Fruit fly (Drosophila melanogaster) whole organism, embryonic: Measurements from ENCODE around the gene SMC6.
A peak's percentile ranks its signal among the peaks of the same experiment; 100 is the strongest.

Experiments used
- Bgb ChIP-seq: fragments of 200-800 bp; sonication (Bioruptor generic); IDR thresholded peaks from 2 replicates; pipeline ENCODE4 v1.3.6; 2022; ENCODE audit warnings: missing biosample characterization, missing genetic modification characterization; ENCODE audit not compliant: partially characterized antibody
- BtbVII ChIP-seq: fragments of 200-800 bp; sonication (Bioruptor generic); optimal IDR thresholded peaks from 3 replicates; lab custom pipeline; 2017; ENCODE audit warnings: missing biosample characterization, mild to moderate bottlenecking, missing genetic modification characterization
- CG10462 ChIP-seq: fragments of 200-800 bp; sonication (Bioruptor generic); optimal IDR thresholded peaks from 2 replicates; lab custom pipeline; 2016; ENCODE audit warnings: missing biosample characterization, missing genetic modification characterization
- CG10565 ChIP-seq: fragments of 200-800 bp; sonication (Bioruptor generic); optimal IDR thresholded peaks from 3 replicates; lab custom pipeline; 2016; ENCODE audit warnings: missing biosample characterization, mild to moderate bottlenecking, missing genetic modification characterization
- CG11093 ChIP-seq: fragments of 200-800 bp; sonication (Bioruptor generic); IDR thresholded peaks from 3 replicates; pipeline ENCODE4 v1.3.6; 2022; ENCODE audit warnings: missing biosample characterization, missing genetic modification characterization
- CG11696 ChIP-seq: fragments of 200-800 bp; sonication (Bioruptor generic); IDR thresholded peaks from 2 replicates; pipeline ENCODE4 v1.3.6; 2022; ENCODE audit warnings: missing biosample characterization, missing genetic modification characterization
- CG12104 ChIP-seq: fragments of 200-800 bp; sonication (Bioruptor generic); optimal IDR thresholded peaks from 3 replicates; lab custom pipeline; 2016; ENCODE audit warnings: missing biosample characterization, missing genetic modification characterization
- CG13296 ChIP-seq: fragments of 200-800 bp; sonication (Bioruptor generic); optimal IDR thresholded peaks from 3 replicates; lab custom pipeline; 2018; ENCODE audit warnings: missing biosample characterization, mild to moderate bottlenecking, missing genetic modification characterization
- CG14050 ChIP-seq: fragments of 200-800 bp; sonication (Bioruptor generic); IDR thresholded peaks from 3 replicates; pipeline ENCODE4 v1.3.6; 2022; ENCODE audit warnings: missing biosample characterization, missing genetic modification characterization
- CG17912 ChIP-seq: fragments of 200-800 bp; sonication (Bioruptor generic); optimal IDR thresholded peaks from 2 replicates; lab custom pipeline; 2018; ENCODE audit warnings: missing biosample characterization, mild to moderate bottlenecking, missing genetic modification characterization
- CG2678 ChIP-seq: fragments of 200-800 bp; sonication (Bioruptor generic); optimal IDR thresholded peaks from 3 replicates; lab custom pipeline; 2019; ENCODE audit warnings: missing biosample characterization, mild to moderate bottlenecking, missing genetic modification characterization, moderate library complexity
- CG31365 ChIP-seq: fragments of 200-800 bp; sonication (Bioruptor generic); optimal IDR thresholded peaks from 2 replicates; lab custom pipeline; 2018; ENCODE audit warnings: missing biosample characterization, mild to moderate bottlenecking, missing genetic modification characterization
- CG3281 ChIP-seq: fragments of 200-800 bp; sonication (Bioruptor generic); optimal IDR thresholded peaks from 3 replicates; lab custom pipeline; 2017; ENCODE audit warnings: missing biosample characterization, mild to moderate bottlenecking, missing genetic modification characterization
- CG3995 ChIP-seq: fragments of 200-800 bp; sonication (Bioruptor generic); optimal IDR thresholded peaks from 3 replicates; lab custom pipeline; 2016; ENCODE audit warnings: missing biosample characterization, missing genetic modification characterization
- CG4404 ChIP-seq: fragments of 200-800 bp; sonication (Bioruptor generic); IDR thresholded peaks from 2 replicates; pipeline ENCODE4 v1.3.6; 2022; ENCODE audit warnings: missing biosample characterization, missing genetic modification characterization
- CG7745 ChIP-seq: fragments of 200-800 bp; sonication (Bioruptor generic); optimal IDR thresholded peaks from 2 replicates; lab custom pipeline; 2018; ENCODE audit warnings: missing biosample characterization, mild to moderate bottlenecking, missing genetic modification characterization, moderate library complexity
- CG8281 ChIP-seq: fragments of 200-800 bp; sonication (Bioruptor generic); optimal IDR thresholded peaks from 2 replicates; lab custom pipeline; 2018; ENCODE audit warnings: missing biosample characterization, mild to moderate bottlenecking, missing genetic modification characterization, moderate library complexity
- CG8290 ChIP-seq, 3 experiments: fragments of 200-800 bp; sonication (Bioruptor generic); optimal IDR thresholded peaks; 2 replicates each; lab custom pipeline; 2016 to 2019; ENCODE audit warnings: missing biosample characterization in 3 of 3, missing genetic modification characterization in 3 of 3, mild to moderate bottlenecking in 2 of 3, moderate library complexity in 1 of 3
- CG8765 ChIP-seq: fragments of 200-800 bp; sonication (Bioruptor generic); IDR thresholded peaks from 2 replicates; pipeline ENCODE4 v1.3.6; 2022; ENCODE audit warnings: missing biosample characterization, missing genetic modification characterization
- CG9797 ChIP-seq: fragments of 200-800 bp; sonication (Bioruptor generic); optimal IDR thresholded peaks from 3 replicates; lab custom pipeline; 2018; ENCODE audit warnings: missing biosample characterization, mild to moderate bottlenecking, missing genetic modification characterization
- D ChIP-seq, 2 experiments: fragments of 200-800 bp in 1 of 2; fragments of >200 bp in 1 of 2; sonication (Bioruptor generic) in 1 of 2; optimal IDR thresholded peaks; 2 replicates in 1 of 2; 3 replicates in 1 of 2; lab custom pipeline; 2017; ENCODE audit warnings: mild to moderate bottlenecking in 1 of 2, missing biosample characterization in 1 of 2, missing genetic modification characterization in 1 of 2, missing genetic modification reagents in 1 of 2
- Dbx ChIP-seq: fragments of 200-800 bp; sonication (Bioruptor generic); IDR thresholded peaks from 3 replicates; pipeline ENCODE4 v1.3.6; 2022; ENCODE audit warnings: missing biosample characterization, missing genetic modification characterization
- Deaf1 ChIP-seq: fragments of 200-800 bp; optimal IDR thresholded peaks from 3 replicates; lab custom pipeline; 2019; ENCODE audit warnings: missing biosample characterization, mild to moderate bottlenecking, missing genetic modification characterization, moderate library complexity
- HLH4C ChIP-seq: fragments of 200-800 bp; sonication (Bioruptor generic); IDR thresholded peaks from 3 replicates; pipeline ENCODE4 v1.3.6; 2022; ENCODE audit warnings: missing biosample characterization, missing genetic modification characterization; ENCODE audit not compliant: partially characterized antibody
- Hmx ChIP-seq: fragments of 200-800 bp; sonication (Bioruptor generic); optimal IDR thresholded peaks from 2 replicates; lab custom pipeline; 2016; ENCODE audit warnings: missing biosample characterization, missing genetic modification characterization
- Hr51 ChIP-seq, 2 experiments: fragments of 200-800 bp; sonication (Bioruptor generic); optimal IDR thresholded peaks; 2 replicates in 1 of 2; 3 replicates in 1 of 2; lab custom pipeline; 2016 to 2018; ENCODE audit warnings: missing biosample characterization in 2 of 2, missing genetic modification characterization in 2 of 2, mild to moderate bottlenecking in 1 of 2, moderate library complexity in 1 of 2
- Oli ChIP-seq: fragments of 200-800 bp; sonication (Bioruptor generic); optimal IDR thresholded peaks from 2 replicates; lab custom pipeline; 2018; ENCODE audit warnings: missing biosample characterization, mild to moderate bottlenecking, missing genetic modification characterization, moderate library complexity
- Ravus ChIP-seq: fragments of 200-800 bp; sonication (Bioruptor generic); IDR thresholded peaks from 2 replicates; pipeline ENCODE4 v1.3.6; 2022; ENCODE audit warnings: missing biosample characterization, missing genetic modification characterization
- Rx ChIP-seq: fragments of 200-800 bp; sonication (Bioruptor generic); IDR thresholded peaks from 2 replicates; pipeline ENCODE4 v1.3.6; 2022; ENCODE audit warnings: missing biosample characterization, missing genetic modification characterization
- Sry-δ ChIP-seq: fragments of 200-800 bp; sonication (Bioruptor generic); optimal IDR thresholded peaks from 2 replicates; lab custom pipeline; 2016; ENCODE audit warnings: missing biosample characterization, missing genetic modification characterization
- Tbp ChIP-seq: fragments of >200 bp; optimal IDR thresholded peaks from 2 replicates; lab custom pipeline; 2018; ENCODE audit warnings: missing biosample characterization, missing genetic modification characterization
- abd-A ChIP-seq: fragments of 200-800 bp; sonication (Bioruptor generic); optimal IDR thresholded peaks from 3 replicates; lab custom pipeline; 2019; ENCODE audit warnings: missing biosample characterization, mild to moderate bottlenecking, missing genetic modification characterization, moderate library complexity
- az2 ChIP-seq: fragments of 200-800 bp; sonication (Bioruptor generic); optimal IDR thresholded peaks from 3 replicates; lab custom pipeline; 2016; ENCODE audit warnings: missing biosample characterization, missing genetic modification characterization
- cg ChIP-seq: fragments of 200-800 bp; sonication (Bioruptor generic); optimal IDR thresholded peaks from 3 replicates; lab custom pipeline; 2019; ENCODE audit warnings: missing biosample characterization, mild to moderate bottlenecking, missing genetic modification characterization, moderate library complexity
- cwo ChIP-seq: fragments of 200-800 bp; sonication (Bioruptor generic); optimal IDR thresholded peaks from 3 replicates; lab custom pipeline; 2017; ENCODE audit warnings: missing biosample characterization, missing genetic modification characterization, mild to moderate bottlenecking, moderate library complexity, missing genetic modification reagents
- en ChIP-seq: fragments of 200-800 bp; sonication (Bioruptor generic); optimal IDR thresholded peaks from 2 replicates; lab custom pipeline; 2016; ENCODE audit warnings: missing biosample characterization, missing genetic modification characterization
- eyg ChIP-seq: fragments of 200-800 bp; sonication (Bioruptor generic); optimal IDR thresholded peaks from 3 replicates; lab custom pipeline; 2016; ENCODE audit warnings: missing biosample characterization, missing genetic modification characterization
- hbn ChIP-seq: fragments of 200-800 bp; sonication (Bioruptor generic); IDR thresholded peaks from 2 replicates; pipeline ENCODE4 v1.3.6; 2022; ENCODE audit warnings: missing biosample characterization, missing genetic modification characterization; ENCODE audit not compliant: partially characterized antibody
- hkb ChIP-seq, 2 experiments: fragments of 200-800 bp in 1 of 2; fragments of >200 bp in 1 of 2; sonication (Bioruptor generic) in 1 of 2; IDR thresholded peaks in 1 of 2; optimal IDR thresholded peaks in 1 of 2; 2 replicates each; pipeline versions ENCODE4 v1.3.6 to Lab custom; 2017 to 2022; ENCODE audit warnings: missing biosample characterization in 1 of 2, missing genetic modification characterization in 1 of 2
- insv ChIP-seq, 2 experiments: fragments of 200-800 bp; sonication (Bioruptor generic); optimal IDR thresholded peaks; 3 replicates each; lab custom pipeline; 2016 to 2018; ENCODE audit warnings: missing biosample characterization in 2 of 2, missing genetic modification characterization in 2 of 2
- jumu ChIP-seq: fragments of 200-800 bp; sonication (Bioruptor generic); optimal IDR thresholded peaks from 3 replicates; lab custom pipeline; 2016; ENCODE audit warnings: missing biosample characterization, missing genetic modification characterization
- lab ChIP-seq: fragments of 200-800 bp; sonication (Bioruptor generic); optimal IDR thresholded peaks from 3 replicates; lab custom pipeline; 2017; ENCODE audit warnings: missing biosample characterization, missing genetic modification characterization, mild to moderate bottlenecking, moderate library complexity, missing genetic modification reagents
- nom ChIP-seq: fragments of 200-800 bp; sonication (Bioruptor generic); optimal IDR thresholded peaks from 2 replicates; lab custom pipeline; 2017; ENCODE audit warnings: missing biosample characterization, missing genetic modification characterization, mild to moderate bottlenecking, moderate library complexity, missing genetic modification reagents
- pita ChIP-seq: fragments of 200-800 bp; sonication (Bioruptor generic); optimal IDR thresholded peaks from 2 replicates; lab custom pipeline; 2017; ENCODE audit warnings: missing biosample characterization, mild to moderate bottlenecking, missing genetic modification characterization
- pzg ChIP-seq: fragments of 200-800 bp; sonication (Bioruptor generic); optimal IDR thresholded peaks from 3 replicates; lab custom pipeline; 2018; ENCODE audit warnings: missing biosample characterization, mild to moderate bottlenecking, missing genetic modification characterization, moderate library complexity
- toy ChIP-seq: fragments of 200-800 bp; sonication (Bioruptor generic); IDR thresholded peaks from 2 replicates; pipeline ENCODE4 v1.3.6; 2022; ENCODE audit warnings: missing biosample characterization, missing genetic modification characterization
- unc-4 ChIP-seq: fragments of 200-800 bp; sonication (Bioruptor generic); IDR thresholded peaks from 2 replicates; pipeline ENCODE4 v1.3.6; 2022; ENCODE audit warnings: missing biosample characterization, missing genetic modification characterization; ENCODE audit not compliant: partially characterized antibody

SMC6 gene

DNA sequence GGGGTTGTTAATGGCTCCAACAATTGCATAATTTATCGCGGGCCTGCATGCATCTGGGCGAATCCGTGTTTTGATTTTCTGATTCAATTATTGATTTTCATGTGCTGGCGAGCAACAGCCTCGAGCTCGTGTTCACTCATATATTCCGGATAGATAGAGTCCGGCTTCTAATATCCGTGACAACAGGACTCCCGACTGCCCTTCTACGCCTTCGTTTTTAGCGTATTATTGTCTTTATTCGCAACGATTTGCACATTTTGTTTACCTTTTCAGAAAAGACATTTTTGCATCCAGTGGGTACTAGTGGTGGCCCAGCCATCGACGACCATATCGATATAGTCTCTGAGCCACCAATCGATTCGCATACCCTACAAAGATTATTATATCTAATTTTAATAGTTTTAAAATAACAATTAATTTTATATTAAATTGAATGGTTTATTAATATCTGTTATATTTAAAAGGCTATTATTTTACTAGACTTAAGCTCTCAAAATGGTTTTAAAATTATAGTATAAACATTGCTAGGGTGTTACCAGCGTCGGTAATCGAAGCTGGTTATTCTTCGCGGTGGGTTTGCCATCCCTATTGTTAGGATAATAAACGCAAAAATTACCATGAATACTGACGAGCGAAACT, 31.9 kb downstream of the SMC6 start, which contains the start of the genes Myo95E and TBC1d7 (continued):
- TF ChIP-seq CG4404 (GFP tag; lab: Robert Waterston, UW) = peak; percentile 91
- peak; percentile 55; the same call in 1 of the 3 replicates for TF ChIP-seq HLH4C (GFP tag; lab: Robert Waterston, UW)
- peak; percentile 64 for TF ChIP-seq hbn (GFP tag; lab: Robert Waterston, UW)
- peak; percentile 92 for TF ChIP-seq CG2678 (tag; lab: Kevin White, UChicago)
- TF ChIP-seq CG10565 (GFP tag; lab: Kevin White, UChicago) = no peak
- TF ChIP-seq D (optimal IDR thresholded peaks at IDR 0.05; lab: Kevin White, UChicago) = no peak
- peak; percentile 74 for TF ChIP-seq D (GFP tag; optimal IDR thresholded peaks at IDR 0.05; lab: Kevin White, UChicago)
- no peak for TF ChIP-seq abd-A
- TF ChIP-seq Tbp (GFP tag; lab: Kevin White, UChicago) = no peak
- TF ChIP-seq CG8765 (GFP tag; lab: Robert Waterston, UW) = peak; percentile 78
- peak; percentile 74 for TF ChIP-seq Ravus (GFP tag; lab: Robert Waterston, UW)
- no peak for TF ChIP-seq CG31365 (tag; lab: Kevin White, UChicago)
- peak; percentile 72 for TF ChIP-seq CG11696 (GFP tag; lab: Robert Waterston, UW)
- no peak for TF ChIP-seq en (GFP tag; lab: Kevin White, UChicago)
- TF ChIP-seq insv (GFP tag; optimal IDR thresholded peaks at IDR 0.05; lab: Kevin White, UChicago) = no peak
- peak; percentile 45; the same call in 1 of the 2 replicates for TF ChIP-seq Bgb (GFP tag; lab: Robert Waterston, UW)
- peak; percentile 50 for TF ChIP-seq pzg
- no peak for TF ChIP-seq Hmx (GFP tag; lab: Kevin White, UChicago)
- TF ChIP-seq Hr51 (GFP tag; optimal IDR thresholded peaks at IDR 0.05; lab: Kevin White, UChicago) = peak; percentile 33 to 91
- peak; percentile 76 for TF ChIP-seq cwo (GFP tag; lab: Kevin White, UChicago)
- peak; percentile 80 for TF ChIP-seq CG14050
- TF ChIP-seq pita (GFP tag; lab: Kevin White, UChicago) = no peak
- TF ChIP-seq Sry-δ (GFP tag; lab: Kevin White, UChicago) = peak; percentile 80
- peak; percentile 86 for TF ChIP-seq CG3281 (GFP tag; lab: Kevin White, UChicago)
- TF ChIP-seq hkb (optimal IDR thresholded peaks at IDR 0.05; lab: Kevin White, UChicago) = no peak
- peak; percentile 92 for TF ChIP-seq hkb (GFP tag; IDR thresholded peaks at IDR 0.05; lab: Robert Waterston, UW)
- peak; percentile 40 for TF ChIP-seq CG10462 (GFP tag; lab: Kevin White, UChicago)
- peak; percentile 87 for TF ChIP-seq az2
- TF ChIP-seq CG3995 = peak; percentile 70
- TF ChIP-seq CG11093 (GFP tag; lab: Robert Waterston, UW) = peak; percentile 90
- peak; percentile 48 for TF ChIP-seq nom (GFP tag; lab: Kevin White, UChicago)
- TF ChIP-seq Dbx (GFP tag; lab: Robert Waterston, UW) = peak; percentile 91
- TF ChIP-seq CG12104 (GFP tag; lab: Kevin White, UChicago) = peak; percentile 81
- no peak for TF ChIP-seq CG8290 (GFP tag; optimal IDR thresholded peaks at IDR 0.05; lab: Kevin White, UChicago)
- TF ChIP-seq CG8290 (tag; optimal IDR thresholded peaks at IDR 0.05; lab: Kevin White, UChicago) = no peak
- TF ChIP-seq cg (GFP tag; lab: Kevin White, UChicago) = no peak
- TF ChIP-seq CG13296 (GFP tag; lab: Kevin White, UChicago) = peak; percentile 81
- no peak for TF ChIP-seq CG8281
- TF ChIP-seq Deaf1 (tag; lab: Kevin White, UChicago) = no peak
- peak; percentile 21 for TF ChIP-seq CG17912 (GFP tag; lab: Kevin White, UChicago)
- no peak for TF ChIP-seq CG7745 (tag; lab: Kevin White, UChicago)
- peak; percentile 44 for TF ChIP-seq BtbVII (GFP tag; lab: Kevin White, UChicago)
- TF ChIP-seq eyg (GFP tag; lab: Kevin White, UChicago) = no peak
- TF ChIP-seq Rx (GFP tag; lab: Robert Waterston, UW) = peak; percentile 81
- peak; percentile 46 for TF ChIP-seq CG9797 (GFP tag; lab: Kevin White, UChicago)
- peak; percentile 83 for TF ChIP-seq Oli (tag; lab: Kevin White, UChicago)
- TF ChIP-seq jumu (GFP tag; lab: Kevin White, UChicago) = no peak
- TF ChIP-seq unc-4 = peak; percentile 81
- peak; percentile 69 for TF ChIP-seq toy (GFP tag; lab: Robert Waterston, UW)
- TF ChIP-seq lab (GFP tag; lab: Kevin White, UChicago) = no peak
